Worm (Caenorhabditis elegans): Measurements from ENCODE around the gene K07H8.11.

The K07H8.11 gene

DNA sequence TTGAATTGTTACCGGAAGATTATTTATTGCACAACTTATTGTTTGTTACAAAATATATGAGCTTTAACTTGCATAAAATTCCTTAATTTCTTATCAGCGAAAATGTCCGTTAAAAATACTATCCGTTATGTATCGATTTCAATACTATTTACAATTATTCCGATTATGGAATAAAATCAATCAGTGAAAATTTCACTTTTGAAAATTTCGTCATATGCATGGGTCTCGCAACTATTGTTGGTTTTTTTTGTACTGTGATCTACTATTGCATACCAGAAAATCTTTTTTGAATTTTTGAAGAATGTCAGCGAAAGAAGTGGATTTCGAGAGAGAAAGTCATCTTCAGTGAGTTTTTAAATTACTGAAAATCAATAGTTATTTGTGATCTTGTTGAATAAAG lies 22.1 kb upstream of the K07H8.11 start, which contains the start of gene nprl-3:
Gene nprl-3, plus strand, starts transcription at position 301 of the 400 bp plus-strand sequence.
- TF ChIP-seq nfya-2 (GFP tag; IDR thresholded peaks at IDR 0.05): no peak
- no peak for TF ChIP-seq ztf-22 (GFP tag; optimal IDR thresholded peaks at IDR 0.05)
- TF ChIP-seq ceh-27 (GFP tag; optimal IDR thresholded peaks at IDR 0.05): no peak
- TF ChIP-seq madf-8 (GFP tag; conservative IDR thresholded peaks at IDR 0.05): no peak
- TF ChIP-seq Y53G8AR.9 (GFP tag; conservative IDR thresholded peaks at IDR 0.05): no peak
- TF ChIP-seq egrh-3 (GFP tag; IDR thresholded peaks at IDR 0.05): no peak
- TF ChIP-seq ccch-3 (GFP tag; optimal IDR thresholded peaks at IDR 0.05): no peak
- TF ChIP-seq B0035.1 (tag; optimal IDR thresholded peaks at IDR 0.05): no peak
- no peak for TF ChIP-seq F57A8.1 (GFP tag; optimal IDR thresholded peaks at IDR 0.05)
- no peak for TF ChIP-seq attf-5 (GFP tag; optimal IDR thresholded peaks at IDR 0.05)
- no peak for TF ChIP-seq mel-28 (tag; optimal IDR thresholded peaks at IDR 0.05; ENCODE audit: borderline replicate concordance)
- TF ChIP-seq F22D6.2 (tag; optimal IDR thresholded peaks at IDR 0.05): no peak
- no peak for TF ChIP-seq snpc-1.1 (tag; optimal IDR thresholded peaks at IDR 0.05; ENCODE audit: insufficient read depth)
- TF ChIP-seq ZK185.1 (tag; optimal IDR thresholded peaks at IDR 0.05; ENCODE audit: poor library complexity, severe bottlenecking): no peak
- no peak for TF ChIP-seq let-526 (GFP tag; IDR thresholded peaks at IDR 0.05)
- no peak for TF ChIP-seq fkh-3 (tag; optimal IDR thresholded peaks at IDR 0.05)
- no peak for TF ChIP-seq rec-8 (tag; optimal IDR thresholded peaks at IDR 0.05)

DNA sequence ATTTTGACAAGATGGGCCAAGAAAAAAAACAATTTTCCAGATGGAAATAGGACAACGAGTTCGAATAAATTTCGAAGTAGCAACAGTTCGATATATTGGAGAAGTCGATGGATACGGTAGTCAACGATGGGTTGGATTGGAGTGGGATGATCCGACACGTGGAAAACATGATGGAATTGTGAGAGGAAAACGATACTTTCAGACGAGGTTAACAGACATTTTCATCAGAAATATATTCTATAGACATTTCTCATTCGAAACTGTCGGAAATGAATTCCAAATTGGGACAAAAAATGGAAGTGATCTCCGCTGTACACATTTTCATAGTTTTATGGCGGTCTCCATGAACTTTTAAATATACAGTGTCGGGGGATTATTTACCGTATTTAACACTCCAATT lies 19.5 kb upstream of the K07H8.11 start, which contains the start of gene tbce-1:
Gene tbce-1, plus strand, starts transcription at position 41 of the 400 bp plus-strand sequence.
- TF ChIP-seq F55B11.4 (tag; optimal IDR thresholded peaks at IDR 0.05; ENCODE audit: borderline replicate concordance, insufficient read depth) (no peak), hrde-1 (tag; optimal IDR thresholded peaks at IDR 0.05; ENCODE audit: borderline replicate concordance) (peak; percentile 19), lin-54 (GFP tag; optimal IDR thresholded peaks at IDR 0.05) (peak; percentile 3)

DNA sequence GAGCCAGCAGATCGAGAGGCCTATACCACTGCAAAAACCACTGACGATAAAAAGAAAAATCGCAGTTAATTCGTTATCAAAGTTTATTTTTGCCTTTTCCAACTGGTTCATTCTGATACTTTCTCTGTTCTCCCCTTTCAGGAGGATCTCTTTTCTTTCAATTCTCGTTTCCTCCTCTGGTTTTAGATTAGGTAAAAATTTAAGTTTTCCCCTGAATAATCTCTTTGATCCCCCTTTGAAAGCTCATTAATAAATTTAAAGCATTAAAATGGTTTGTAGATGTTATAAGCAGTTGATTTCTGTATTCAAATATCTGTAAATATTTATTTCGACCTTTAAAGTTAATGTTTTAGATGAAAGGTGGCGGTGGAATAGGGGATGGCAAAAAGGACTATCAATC lies 16.1 kb upstream of the K07H8.11 start, which contains the start of gene K07H8.2:
Gene K07H8.2, plus strand, starts transcription at position 301 of the 400 bp plus-strand sequence.
- TF ChIP-seq sptf-2 (GFP tag; optimal IDR thresholded peaks at IDR 0.05) (no peak), F49E8.2 (tag; optimal IDR thresholded peaks at IDR 0.05; ENCODE audit: insufficient read depth) (peak; percentile 35)

DNA sequence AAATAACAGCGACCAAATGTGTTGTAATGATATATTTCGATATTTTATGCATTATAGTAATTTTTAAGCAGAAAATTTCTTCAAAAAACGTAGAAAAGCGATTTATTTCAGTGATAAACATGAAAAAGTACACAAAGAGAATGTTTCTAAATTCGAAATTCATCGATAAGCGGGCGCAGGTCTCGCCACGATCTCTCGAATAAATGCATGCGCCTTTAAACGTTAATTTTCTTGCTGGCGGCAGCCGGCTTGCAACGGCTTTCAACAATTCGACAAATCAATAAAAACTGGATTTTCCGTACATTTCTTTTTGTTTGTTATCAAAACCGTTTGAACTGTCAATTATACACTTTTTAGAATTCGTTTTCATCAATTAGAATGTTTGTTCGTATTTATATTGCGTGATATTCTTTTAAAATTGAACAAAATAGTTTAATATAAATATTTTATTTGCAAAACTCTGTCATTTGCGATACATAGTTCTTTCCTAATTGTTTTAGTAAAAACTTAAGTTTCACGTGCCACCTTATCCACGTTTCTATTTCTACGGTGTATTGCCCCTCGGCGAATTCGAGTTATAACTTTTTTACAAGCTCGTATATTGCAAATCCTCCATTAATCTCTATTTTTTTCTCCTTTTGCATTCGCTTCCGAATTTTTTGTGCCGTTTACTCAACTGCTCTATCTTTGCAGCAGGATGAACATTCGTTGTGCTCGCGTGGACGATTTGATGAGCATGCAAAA lies 14.6 kb upstream of the K07H8.11 start, which contains the start of gene daf-31:
Gene daf-31, plus strand, starts transcription at position 694 of the 744 bp plus-strand sequence.
- TF ChIP-seq Y67H2A.10 (GFP tag; conservative IDR thresholded peaks at IDR 0.05) (no peak), repo-1 (tag; optimal IDR thresholded peaks at IDR 0.05) (no peak), nhr-179 (tag; optimal IDR thresholded peaks at IDR 0.05) (no peak), madf-3 (GFP tag; IDR thresholded peaks at IDR 0.05) (no peak), gei-17 (GFP tag; optimal IDR thresholded peaks at IDR 0.05) (no peak), dpl-1 (GFP tag; optimal IDR thresholded peaks at IDR 0.05) (peak; percentile 67), attf-5 (GFP tag; optimal IDR thresholded peaks at IDR 0.05) (peak; percentile 55), egl-18 (GFP tag; IDR thresholded peaks at IDR 0.05) (no peak), F49E8.2 (tag; optimal IDR thresholded peaks at IDR 0.05; ENCODE audit: insufficient read depth) (no peak), snpc-4 (GFP tag; optimal IDR thresholded peaks at IDR 0.05) (no peak), snpc-4 (tag; optimal IDR thresholded peaks at IDR 0.05) (peak in 1 of 4 experiments; percentile 54), him-1 (tag; optimal IDR thresholded peaks at IDR 0.05) (no peak), F23B12.7 (tag; optimal IDR thresholded peaks at IDR 0.05; ENCODE audit: insufficient read depth) (peak; percentile 45), Y53F4B.3 (GFP tag; IDR thresholded peaks at IDR 0.05) (no peak), hlh-26 (GFP tag; conservative IDR thresholded peaks at IDR 0.05) (no peak), F33H1.4 (GFP tag; IDR thresholded peaks at IDR 0.05) (peak; percentile 87), ama-1 (optimal IDR thresholded peaks at IDR 0.05) (no peak), ama-1 (GFP tag; optimal IDR thresholded peaks at IDR 0.05) (no peak), nfyb-1 (GFP tag; IDR thresholded peaks at IDR 0.05) (no peak), rcor-1 (GFP tag; IDR thresholded peaks at IDR 0.05) (no peak), hmg-1.2 (GFP tag; IDR thresholded peaks at IDR 0.05) (peak; percentile 3; the same call in 1 of the 2 replicates), pbrm-1 (GFP tag; IDR thresholded peaks at IDR 0.05) (no peak)

All from whole organism, young adult.